Fruit fly (Drosophila melanogaster) whole organism, embryonic: Measurements from ENCODE around the gene CG32459.

Source experiments
- Ada2b ChIP-seq: fragments of 200-800 bp; sonication (Bioruptor generic); IDR thresholded peaks from 2 replicates; pipeline ENCODE4 v1.3.6; 2022; ENCODE audit warnings: missing biosample characterization, missing genetic modification characterization
- Aef1 ChIP-seq: fragments of 200-800 bp; sonication (Bioruptor generic); IDR thresholded peaks from 3 replicates; pipeline ENCODE4 v1.3.6; 2022; ENCODE audit warnings: missing biosample characterization, missing genetic modification characterization
- Antp ChIP-seq: fragments of 200-800 bp; sonication (Bioruptor generic); optimal IDR thresholded peaks from 3 replicates; lab custom pipeline; 2016; ENCODE audit warnings: missing biosample characterization, missing genetic modification characterization
- CG10209 ChIP-seq: fragments of 200-800 bp; sonication (Bioruptor generic); optimal IDR thresholded peaks from 3 replicates; lab custom pipeline; 2017; ENCODE audit warnings: missing biosample characterization, mild to moderate bottlenecking, missing genetic modification characterization, missing genetic modification reagents
- CG11093 ChIP-seq: fragments of 200-800 bp; sonication (Bioruptor generic); IDR thresholded peaks from 3 replicates; pipeline ENCODE4 v1.3.6; 2022; ENCODE audit warnings: missing biosample characterization, missing genetic modification characterization
- CG11723 ChIP-seq: fragments of 200-800 bp; sonication (Bioruptor generic); optimal IDR thresholded peaks from 2 replicates; lab custom pipeline; 2017; ENCODE audit warnings: missing biosample characterization, mild to moderate bottlenecking, missing genetic modification characterization
- CG12391 ChIP-seq: fragments of 200-800 bp; sonication (Bioruptor generic); optimal IDR thresholded peaks from 3 replicates; lab custom pipeline; 2018; ENCODE audit warnings: missing biosample characterization, mild to moderate bottlenecking, missing genetic modification characterization, moderate library complexity
- CG12659 ChIP-seq: fragments of 200-800 bp; sonication (Bioruptor generic); optimal IDR thresholded peaks from 3 replicates; lab custom pipeline; 2017; ENCODE audit warnings: mild to moderate bottlenecking, missing biosample characterization, missing genetic modification reagents, missing genetic modification characterization
- CG14860 ChIP-seq: fragments of 200-800 bp; sonication (Bioruptor generic); IDR thresholded peaks from 3 replicates; pipeline ENCODE4 v1.3.6; 2022; ENCODE audit warnings: missing biosample characterization, missing genetic modification characterization; ENCODE audit not compliant: partially characterized antibody
- CG17359 ChIP-seq: fragments of 200-800 bp; sonication (Bioruptor generic); optimal IDR thresholded peaks from 3 replicates; lab custom pipeline; 2018; ENCODE audit warnings: missing biosample characterization, mild to moderate bottlenecking, missing genetic modification characterization, moderate library complexity
- CG17802 ChIP-seq: fragments of 200-800 bp; sonication (Bioruptor generic); optimal IDR thresholded peaks from 2 replicates; lab custom pipeline; 2018; ENCODE audit warnings: missing biosample characterization, mild to moderate bottlenecking, missing genetic modification characterization, moderate library complexity
- CG18011 ChIP-seq: fragments of 200-800 bp; sonication (Bioruptor generic); optimal IDR thresholded peaks from 2 replicates; lab custom pipeline; 2017; ENCODE audit warnings: missing biosample characterization, missing genetic modification characterization, mild to moderate bottlenecking, moderate library complexity, missing genotype
- CG2129 ChIP-seq: fragments of 200-800 bp; sonication (Bioruptor generic); IDR thresholded peaks from 2 replicates; pipeline ENCODE4 v1.3.6; 2022; ENCODE audit warnings: missing biosample characterization, missing genetic modification characterization; ENCODE audit not compliant: partially characterized antibody
- CG2875 ChIP-seq: fragments of 200-800 bp; sonication (Bioruptor generic); optimal IDR thresholded peaks from 2 replicates; lab custom pipeline; 2017; ENCODE audit warnings: missing biosample characterization, mild to moderate bottlenecking, missing genetic modification characterization, missing genetic modification reagents
- CG30431 ChIP-seq: fragments of 200-800 bp; sonication (Bioruptor generic); optimal IDR thresholded peaks from 2 replicates; lab custom pipeline; 2017; ENCODE audit warnings: missing biosample characterization, missing genetic modification characterization
- CG3407 ChIP-seq: fragments of 200-800 bp; sonication (Bioruptor generic); optimal IDR thresholded peaks from 2 replicates; lab custom pipeline; 2018; ENCODE audit warnings: missing biosample characterization, mild to moderate bottlenecking, missing genetic modification characterization
- CG43689 ChIP-seq: fragments of 200-800 bp; sonication (Bioruptor generic); IDR thresholded peaks from 2 replicates; pipeline ENCODE4 v1.3.6; 2022; ENCODE audit warnings: missing biosample characterization, missing genetic modification characterization
- CG6689 ChIP-seq: fragments of 200-800 bp; sonication (Bioruptor generic); IDR thresholded peaks from 2 replicates; pipeline ENCODE4 v1.3.6; 2022; ENCODE audit warnings: missing biosample characterization, missing genetic modification characterization
- CG7357 ChIP-seq: fragments of 200-800 bp; sonication (Bioruptor generic); IDR thresholded peaks from 3 replicates; pipeline ENCODE4 v1.3.6; 2022; ENCODE audit warnings: missing biosample characterization, missing genetic modification characterization
- CG7556 ChIP-seq: fragments of 200-800 bp; sonication (Bioruptor generic); optimal IDR thresholded peaks from 2 replicates; lab custom pipeline; 2017; ENCODE audit warnings: missing biosample characterization, mild to moderate bottlenecking, missing genetic modification characterization
- CG7839 ChIP-seq: fragments of 200-800 bp; sonication (Bioruptor generic); optimal IDR thresholded peaks from 3 replicates; lab custom pipeline; 2018; ENCODE audit warnings: missing biosample characterization, mild to moderate bottlenecking, missing genetic modification characterization, moderate library complexity
- CG8478 ChIP-seq: fragments of >200 bp; optimal IDR thresholded peaks from 2 replicates; lab custom pipeline; 2018
- CG8924 ChIP-seq: fragments of 200-800 bp; optimal IDR thresholded peaks from 3 replicates; lab custom pipeline; 2019; ENCODE audit warnings: missing biosample characterization, mild to moderate bottlenecking, missing genetic modification characterization, moderate library complexity
- Deaf1 ChIP-seq: fragments of 200-800 bp; optimal IDR thresholded peaks from 3 replicates; lab custom pipeline; 2019; ENCODE audit warnings: missing biosample characterization, mild to moderate bottlenecking, missing genetic modification characterization, moderate library complexity
- HHEX ChIP-seq: fragments of 200-800 bp; sonication (Bioruptor generic); optimal IDR thresholded peaks from 3 replicates; lab custom pipeline; 2017; ENCODE audit warnings: missing biosample characterization, mild to moderate bottlenecking, missing genetic modification characterization, missing genetic modification reagents
- Lhr ChIP-seq: fragments of 200-800 bp; sonication (Bioruptor generic); optimal IDR thresholded peaks from 3 replicates; lab custom pipeline; 2017; ENCODE audit warnings: mild to moderate bottlenecking, missing biosample characterization, missing genetic modification reagents, missing genetic modification characterization
- Nf-YA ChIP-seq: fragments of 200-800 bp; sonication (Bioruptor generic); IDR thresholded peaks from 2 replicates; pipeline ENCODE4 v1.3.6; 2022; ENCODE audit warnings: missing biosample characterization, missing genetic modification characterization
- PHDP ChIP-seq: fragments of 200-800 bp; sonication (Bioruptor generic); optimal IDR thresholded peaks from 3 replicates; lab custom pipeline; 2018; ENCODE audit warnings: missing biosample characterization, mild to moderate bottlenecking, missing genetic modification characterization, moderate library complexity
- Sox100B ChIP-seq: fragments of 200-800 bp; sonication (Bioruptor generic); optimal IDR thresholded peaks from 3 replicates; lab custom pipeline; 2018; ENCODE audit warnings: missing biosample characterization, mild to moderate bottlenecking, missing genetic modification characterization
- bigmax ChIP-seq: fragments of 200-800 bp; sonication (Bioruptor generic); optimal IDR thresholded peaks from 2 replicates; lab custom pipeline; 2018; ENCODE audit warnings: missing biosample characterization, mild to moderate bottlenecking, missing genetic modification characterization
- btn ChIP-seq: fragments of 200-800 bp; sonication (Bioruptor generic); optimal IDR thresholded peaks from 2 replicates; lab custom pipeline; 2016; ENCODE audit warnings: missing biosample characterization, missing genetic modification characterization
- cad ChIP-seq: fragments of >200 bp; optimal IDR thresholded peaks from 2 replicates; lab custom pipeline; 2017; ENCODE audit warnings: missing biosample characterization, missing genetic modification characterization
- dm ChIP-seq: fragments of 200-800 bp; sonication (Bioruptor generic); optimal IDR thresholded peaks from 3 replicates; lab custom pipeline; 2016; ENCODE audit warnings: missing biosample characterization, missing genetic modification characterization
- esg ChIP-seq: fragments of 200-800 bp; sonication (Bioruptor generic); conservative IDR thresholded peaks from 2 replicates; pipeline ENCODE4 v1.3.6; 2022; ENCODE audit warnings: missing biosample characterization, missing genetic modification characterization
- eve ChIP-seq, 2 experiments: fragments of >200 bp; optimal IDR thresholded peaks; 2 replicates each; lab custom pipeline; 2017; ENCODE audit warnings: missing biosample characterization in 2 of 2, missing genetic modification characterization in 2 of 2
- fd3F ChIP-seq: fragments of 200-800 bp; sonication (Bioruptor generic); optimal IDR thresholded peaks from 2 replicates; lab custom pipeline; 2018; ENCODE audit warnings: missing biosample characterization, mild to moderate bottlenecking, missing genetic modification characterization, moderate library complexity
- gcm ChIP-seq: fragments of 200-800 bp; sonication (Bioruptor generic); optimal IDR thresholded peaks from 2 replicates; lab custom pipeline; 2019; ENCODE audit warnings: missing biosample characterization, mild to moderate bottlenecking, missing genetic modification characterization, moderate library complexity
- gfzf ChIP-seq: fragments of 200-800 bp; sonication (Bioruptor generic); optimal IDR thresholded peaks from 2 replicates; lab custom pipeline; 2016; ENCODE audit warnings: missing biosample characterization, mild to moderate bottlenecking, missing genetic modification characterization, moderate library complexity
- h ChIP-seq: fragments of >200 bp; optimal IDR thresholded peaks from 2 replicates; lab custom pipeline; 2017
- knrl ChIP-seq: fragments of 200-800 bp; sonication (Bioruptor generic); IDR thresholded peaks from 3 replicates; pipeline ENCODE4 v1.3.6; 2022; ENCODE audit warnings: missing biosample characterization, missing genetic modification characterization; ENCODE audit not compliant: partially characterized antibody
- luna ChIP-seq: fragments of 200-800 bp; sonication (Bioruptor generic); optimal IDR thresholded peaks from 2 replicates; lab custom pipeline; 2016; ENCODE audit warnings: missing biosample characterization, missing genetic modification characterization
- maf-S ChIP-seq: fragments of 200-800 bp; sonication (Bioruptor generic); optimal IDR thresholded peaks from 2 replicates; lab custom pipeline; 2016; ENCODE audit warnings: missing biosample characterization, missing genetic modification characterization
- pb ChIP-seq: fragments of 200-800 bp; sonication (Bioruptor generic); optimal IDR thresholded peaks from 3 replicates; lab custom pipeline; 2016; ENCODE audit warnings: missing biosample characterization, missing genetic modification characterization
- row ChIP-seq: fragments of 200-800 bp; sonication (Bioruptor generic); IDR thresholded peaks from 3 replicates; pipeline ENCODE4 v1.3.6; 2022; ENCODE audit warnings: missing biosample characterization, missing genetic modification characterization
- sna ChIP-seq: fragments of 200-800 bp; sonication (Bioruptor generic); IDR thresholded peaks from 2 replicates; pipeline ENCODE4 v1.3.6; 2022; ENCODE audit warnings: missing biosample characterization, missing genetic modification characterization; ENCODE audit not compliant: partially characterized antibody
- toy ChIP-seq: fragments of 200-800 bp; sonication (Bioruptor generic); IDR thresholded peaks from 2 replicates; pipeline ENCODE4 v1.3.6; 2022; ENCODE audit warnings: missing biosample characterization, missing genetic modification characterization
- tx ChIP-seq: fragments of 200-800 bp; sonication (Bioruptor generic); optimal IDR thresholded peaks from 2 replicates; lab custom pipeline; 2016; ENCODE audit warnings: missing biosample characterization, missing genetic modification characterization
- zen ChIP-seq: fragments of 200-800 bp; sonication (Bioruptor generic); optimal IDR thresholded peaks from 3 replicates; lab custom pipeline; 2018; ENCODE audit warnings: missing biosample characterization, mild to moderate bottlenecking, missing genetic modification characterization, moderate library complexity
- zf30C ChIP-seq: fragments of 200-800 bp; sonication (Bioruptor generic); optimal IDR thresholded peaks from 3 replicates; lab custom pipeline; 2018; ENCODE audit warnings: missing biosample characterization, mild to moderate bottlenecking, missing genetic modification characterization

Gene CG32459

dm6 chr3L:22863367-22864078 lies 7.7 kb upstream of the CG32459 start, which contains the start of gene CG33169 (continued):
- TF ChIP-seq fd3F (GFP tag; lab: Kevin White, UChicago) = peak; percentile 66
- peak; percentile 82 for TF ChIP-seq CG17359 (tag; lab: Kevin White, UChicago)
- peak; percentile 88 for TF ChIP-seq maf-S (GFP tag; lab: Kevin White, UChicago)
- peak; percentile 87 for TF ChIP-seq CG10209 (GFP tag; lab: Kevin White, UChicago)
- TF ChIP-seq CG11723 (GFP tag; lab: Kevin White, UChicago) = peak; percentile 56
- peak; percentile 59 for TF ChIP-seq PHDP (tag; lab: Kevin White, UChicago)
- TF ChIP-seq cad (GFP tag; lab: Kevin White, UChicago) = no peak
- TF ChIP-seq CG7839 (tag; lab: Kevin White, UChicago) = peak; percentile 77
- TF ChIP-seq eve (GFP tag; optimal IDR thresholded peaks at IDR 0.05; lab: Kevin White, UChicago) = no peak
- peak; percentile 87 for TF ChIP-seq tx (GFP tag; lab: Kevin White, UChicago)
- TF ChIP-seq h (lab: Kevin White, UChicago) = no peak
- peak; percentile 9 for TF ChIP-seq gcm (GFP tag; lab: Kevin White, UChicago)
- peak; percentile 100 for TF ChIP-seq CG18011 (GFP tag; lab: Kevin White, UChicago)
- TF ChIP-seq knrl (GFP tag; lab: Robert Waterston, UW) = peak; percentile 73
- peak; percentile 85 for TF ChIP-seq dm
- TF ChIP-seq CG12391 (tag; lab: Kevin White, UChicago) = peak; percentile 72
- TF ChIP-seq HHEX (GFP tag; lab: Kevin White, UChicago) = peak; percentile 78
- peak; percentile 89 for TF ChIP-seq Aef1 (GFP tag; lab: Robert Waterston, UW)
- peak; percentile 69 for TF ChIP-seq Deaf1
- peak; percentile 39; the same call in 1 of the 2 replicates for TF ChIP-seq sna (GFP tag; lab: Robert Waterston, UW)
- peak; percentile 93 for TF ChIP-seq Antp (GFP tag; lab: Kevin White, UChicago)
- TF ChIP-seq CG14860 (GFP tag; lab: Robert Waterston, UW) = 0 out of 3 replicates have a peak, but pooled peaks have one; percentile 44
- TF ChIP-seq CG7357 (GFP tag; lab: Robert Waterston, UW) = 0 out of 3 replicates have a peak, but pooled peaks have one; percentile 55
- TF ChIP-seq Ada2b (GFP tag; lab: Robert Waterston, UW) = peak; percentile 74
- no peak for TF ChIP-seq CG7556 (GFP tag; lab: Kevin White, UChicago)
- TF ChIP-seq CG11093 (GFP tag; lab: Robert Waterston, UW) = peak; percentile 73; the same call in 2 of the 3 replicates
- TF ChIP-seq row (GFP tag; lab: Robert Waterston, UW) = peak; percentile 69
- peak; percentile 84 for TF ChIP-seq luna (GFP tag; lab: Kevin White, UChicago)
- TF ChIP-seq esg (GFP tag; lab: Robert Waterston, UW) = no peak; the same call in 1 of the 2 replicates
- peak; percentile 34; the same call in 1 of the 2 replicates for TF ChIP-seq CG43689 (GFP tag; lab: Robert Waterston, UW)
- peak; percentile 40 for TF ChIP-seq zf30C (GFP tag; lab: Kevin White, UChicago)
- peak; percentile 65 for TF ChIP-seq CG3407 (GFP tag; lab: Kevin White, UChicago)
- 0 out of 2 replicates have a peak, but pooled peaks have one; percentile 38 for TF ChIP-seq Nf-YA (GFP tag; lab: Robert Waterston, UW)
- no peak for TF ChIP-seq CG8478 (lab: Kevin White, UChicago)
- peak; percentile 93 for TF ChIP-seq CG12659
- peak; percentile 66 for TF ChIP-seq btn (GFP tag; lab: Kevin White, UChicago)
- TF ChIP-seq gfzf = peak; percentile 51
- TF ChIP-seq CG8924 (tag; lab: Kevin White, UChicago) = peak; percentile 58
- TF ChIP-seq Lhr (GFP tag; lab: Kevin White, UChicago) = peak; percentile 94
- peak; percentile 59 for TF ChIP-seq CG2875 (GFP tag; lab: Kevin White, UChicago)
- peak; percentile 67 for TF ChIP-seq CG17802 (tag; lab: Kevin White, UChicago)
- 0 out of 2 replicates have a peak, but pooled peaks have one; percentile 58 for TF ChIP-seq CG6689 (GFP tag; lab: Robert Waterston, UW)
- TF ChIP-seq toy (GFP tag; lab: Robert Waterston, UW) = peak; percentile 50; the same call in 1 of the 2 replicates
- TF ChIP-seq zen (tag; lab: Kevin White, UChicago) = peak; percentile 80
- TF ChIP-seq CG30431 = peak; percentile 79
- TF ChIP-seq pb (GFP tag; lab: Kevin White, UChicago) = peak; percentile 79
- TF ChIP-seq CG2129 (GFP tag; lab: Robert Waterston, UW) = peak; percentile 31
- peak; percentile 61 for TF ChIP-seq bigmax
- TF ChIP-seq Sox100B (GFP tag; lab: Kevin White, UChicago) = peak; percentile 41
